Fruit fly (Drosophila melanogaster): ENCODE data around the gene rg.

Gene rg

dm6 chrX:5082840-5083646 is 2.5 kb upstream of the rg start (continued):
- TF ChIP-seq Dp (GFP tag; optimal IDR thresholded peaks at IDR 0.05) (peak; percentile 90), sens (GFP tag) (peak; percentile 81), NC2α (GFP tag; optimal IDR thresholded peaks at IDR 0.05) (no peak), HLHmδ (GFP tag; optimal IDR thresholded peaks at IDR 0.05) (peak; percentile 59), CG6765 (GFP tag; optimal IDR thresholded peaks at IDR 0.05) (peak; percentile 18), Abd-B (GFP tag; optimal IDR thresholded peaks at IDR 0.05) (no peak), cg (GFP tag; optimal IDR thresholded peaks at IDR 0.05) (peak; percentile 90), CG10431 (GFP tag; optimal IDR thresholded peaks at IDR 0.05) (no peak), lola (GFP tag; optimal IDR thresholded peaks at IDR 0.05) (no peak), CG16813 (GFP tag; IDR thresholded peaks at IDR 0.05; ENCODE audit: partially characterized antibody) (0 out of 3 replicates have a peak, but pooled peaks have one; percentile 29), pros (GFP tag; optimal IDR thresholded peaks at IDR 0.05) (no peak), CG10565 (GFP tag; optimal IDR thresholded peaks at IDR 0.05) (no peak), Lim3 (GFP tag; IDR thresholded peaks at IDR 0.05) (no peak), slbo (GFP tag; IDR thresholded peaks at IDR 0.05) (peak; percentile 37; the same call in 1 of the 2 replicates), CG1603 (tag; optimal IDR thresholded peaks at IDR 0.05) (peak; percentile 73), B-H2 (GFP tag; optimal IDR thresholded peaks at IDR 0.05) (peak; percentile 29), CG6272 (GFP tag; IDR thresholded peaks at IDR 0.05) (no peak), Ets97D (GFP tag; optimal IDR thresholded peaks at IDR 0.05) (peak; percentile 83), Poxn (GFP tag; IDR thresholded peaks at IDR 0.05) (no peak), row (GFP tag; IDR thresholded peaks at IDR 0.05) (no peak), Six4 (GFP tag; optimal IDR thresholded peaks at IDR 0.05) (no peak), ab (GFP tag; optimal IDR thresholded peaks at IDR 0.05) (no peak), sr (GFP tag; IDR thresholded peaks at IDR 0.05) (no peak), Rfx (GFP tag; IDR thresholded peaks at IDR 0.05) (peak; percentile 68), NFAT (GFP tag; IDR thresholded peaks at IDR 0.05) (peak; percentile 50), vfl (GFP tag; optimal IDR thresholded peaks at IDR 0.05) (peak; percentile 24), CG32772 (GFP tag; IDR thresholded peaks at IDR 0.05) (no peak), CG7987 (GFP tag; optimal IDR thresholded peaks at IDR 0.05) (no peak), CG5953 (GFP tag; IDR thresholded peaks at IDR 0.05) (no peak), pum (GFP tag; optimal IDR thresholded peaks at IDR 0.05) (peak; percentile 10), mam (GFP tag; optimal IDR thresholded peaks at IDR 0.05) (peak; percentile 38), kni (GFP tag; optimal IDR thresholded peaks at IDR 0.05) (peak; percentile 24), MBD-R2 (GFP tag; IDR thresholded peaks at IDR 0.05) (peak; percentile 33; the same call in 1 of the 2 replicates), lilli (GFP tag; optimal IDR thresholded peaks at IDR 0.05) (peak; percentile 21), Sin3A (optimal IDR thresholded peaks at IDR 0.05) (peak; percentile 46), cwo (GFP tag; optimal IDR thresholded peaks at IDR 0.05) (no peak), CG4360 (GFP tag; IDR thresholded peaks at IDR 0.05) (peak; percentile 53), H15 (GFP tag; IDR thresholded peaks at IDR 0.05) (no peak), ash1 (GFP tag; optimal IDR thresholded peaks at IDR 0.05) (no peak), croc (GFP tag; conservative IDR thresholded peaks at IDR 0.05) (no peak), sima (GFP tag; optimal IDR thresholded peaks at IDR 0.05) (no peak), Spps (tag; optimal IDR thresholded peaks at IDR 0.05) (peak; percentile 0), hbn (GFP tag; IDR thresholded peaks at IDR 0.05; ENCODE audit: partially characterized antibody) (0 out of 2 replicates have a peak, but pooled peaks have one; percentile 26), CG14710 (tag; optimal IDR thresholded peaks at IDR 0.05) (peak; percentile 29), Mad (GFP tag; optimal IDR thresholded peaks at IDR 0.05) (peak; percentile 28), bbx (GFP tag; IDR thresholded peaks at IDR 0.05; ENCODE audit: partially characterized antibody) (peak; percentile 43), CG30403 (GFP tag; optimal IDR thresholded peaks at IDR 0.05) (peak; percentile 27), CG34224 (GFP tag; IDR thresholded peaks at IDR 0.05; ENCODE audit: partially characterized antibody) (no peak), Hmr (GFP tag; optimal IDR thresholded peaks at IDR 0.05) (peak; percentile 39)

All from whole organism, embryonic.